Fruit fly (Drosophila melanogaster) whole organism, wandering third instar larva: ENCODE results near the gene Arp1.
A peak's percentile ranks its signal among the peaks of the same experiment; 100 is the strongest.

Source experiments
- Abd-B ChIP-seq: fragments of >200 bp; optimal IDR thresholded peaks from 2 replicates; lab custom pipeline; 2017; ENCODE audit warnings: missing biosample characterization, missing genetic modification characterization
- CG32264 ChIP-seq: fragments of 200-800 bp; sonication (Bioruptor generic); optimal IDR thresholded peaks from 2 replicates; lab custom pipeline; 2016; ENCODE audit warnings: missing biosample characterization, missing genetic modification characterization
- CrebA ChIP-seq: fragments of 200-800 bp; sonication (Bioruptor generic); optimal IDR thresholded peaks from 2 replicates; lab custom pipeline; 2016; ENCODE audit warnings: missing biosample characterization, mild to moderate bottlenecking, missing genetic modification characterization, borderline replicate concordance
- Dif ChIP-seq: fragments of 200-275, 200-300 bp; sonication (Bioruptor generic); optimal IDR thresholded peaks from 2 replicates; lab custom pipeline; 2018; ENCODE audit warnings: missing biosample characterization, missing genetic modification characterization; ENCODE audit not compliant: partially characterized antibody
- GATAd ChIP-seq: sonication (Bioruptor generic); optimal IDR thresholded peaks from 2 replicates; lab custom pipeline; 2016; ENCODE audit warnings: missing biosample characterization, missing genetic modification characterization
- HLH106 ChIP-seq: fragments of 200-800 bp; optimal IDR thresholded peaks from 3 replicates; lab custom pipeline; 2019; ENCODE audit warnings: missing biosample characterization, mild to moderate bottlenecking, missing genetic modification characterization, moderate library complexity
- Mio ChIP-seq: sonication (Bioruptor generic); optimal IDR thresholded peaks from 2 replicates; lab custom pipeline; 2016; ENCODE audit warnings: missing biosample characterization, missing genetic modification characterization
- Myc ChIP-seq: fragments of >200 bp; optimal IDR thresholded peaks from 2 replicates; lab custom pipeline; 2017
- N ChIP-seq: fragments of >200 bp; optimal IDR thresholded peaks from 2 replicates; lab custom pipeline; 2018; ENCODE audit warnings: missing biosample characterization, missing external identifiers, missing genetic modification characterization
- Rel ChIP-seq, 2 experiments: fragments of 200-800 bp; sonication (Bioruptor generic) in 1 of 2; optimal IDR thresholded peaks; 2 replicates in 1 of 2; 3 replicates in 1 of 2; lab custom pipeline; 2016 to 2019; ENCODE audit warnings: mild to moderate bottlenecking in 2 of 2, missing biosample characterization in 2 of 2, missing genetic modification characterization in 2 of 2, moderate library complexity in 1 of 2
- Sp1 ChIP-seq: fragments of 200-800 bp; sonication (Bioruptor generic); optimal IDR thresholded peaks from 3 replicates; lab custom pipeline; 2019; ENCODE audit warnings: missing biosample characterization, mild to moderate bottlenecking, missing genetic modification characterization, moderate library complexity
- brk ChIP-seq: fragments of 200-800 bp; sonication (Bioruptor generic); optimal IDR thresholded peaks from 2 replicates; lab custom pipeline; 2016; ENCODE audit warnings: missing biosample characterization, mild to moderate bottlenecking, missing genetic modification characterization
- dmrt93B ChIP-seq: fragments of 200-800 bp; sonication (Bioruptor generic); optimal IDR thresholded peaks from 2 replicates; lab custom pipeline; 2018; ENCODE audit warnings: missing biosample characterization, mild to moderate bottlenecking, missing genetic modification characterization
- dsf ChIP-seq: sonication (Bioruptor generic); optimal IDR thresholded peaks from 2 replicates; lab custom pipeline; 2016; ENCODE audit warnings: missing biosample characterization, missing genetic modification characterization, borderline replicate concordance
- foxo ChIP-seq, 2 experiments: fragments of 200-800 bp; sonication (Bioruptor generic); optimal IDR thresholded peaks; 2 replicates in 1 of 2; 3 replicates in 1 of 2; lab custom pipeline; 2016 to 2017; ENCODE audit warnings: missing biosample characterization in 2 of 2, missing genetic modification characterization in 2 of 2
- fru ChIP-seq: fragments of 200-800 bp; sonication (Bioruptor generic); optimal IDR thresholded peaks from 3 replicates; lab custom pipeline; 2016; ENCODE audit warnings: missing biosample characterization, mild to moderate bottlenecking, missing genetic modification characterization
- h ChIP-seq: fragments of 200-800 bp; sonication (Bioruptor generic); optimal IDR thresholded peaks from 3 replicates; lab custom pipeline; 2016; ENCODE audit warnings: missing biosample characterization, mild to moderate bottlenecking, missing genetic modification characterization
- lola ChIP-seq: fragments of >200 bp; optimal IDR thresholded peaks from 2 replicates; lab custom pipeline; 2017; ENCODE audit warnings: missing biosample characterization, missing genetic modification characterization
- psq ChIP-seq: fragments of 200-800 bp; sonication (Bioruptor generic); optimal IDR thresholded peaks from 3 replicates; lab custom pipeline; 2017; ENCODE audit warnings: missing biosample characterization, mild to moderate bottlenecking, missing genetic modification characterization, moderate library complexity
- sage ChIP-seq: fragments of 200-800 bp; sonication (Bioruptor generic); optimal IDR thresholded peaks from 2 replicates; lab custom pipeline; 2016; ENCODE audit warnings: missing biosample characterization, mild to moderate bottlenecking, missing genetic modification characterization
- sv ChIP-seq: fragments of 200-800 bp; sonication (Bioruptor generic); optimal IDR thresholded peaks from 3 replicates; lab custom pipeline; 2016; ENCODE audit warnings: missing biosample characterization, missing genetic modification characterization
- woc ChIP-seq: sonication (Bioruptor generic); optimal IDR thresholded peaks from 2 replicates; lab custom pipeline; 2016; ENCODE audit warnings: missing biosample characterization, mild to moderate bottlenecking, missing genetic modification characterization

Gene Arp1

dm6 chr3R:12727944-12728649 lies 36.6 kb downstream of the Arp1 start:
- TF ChIP-seq sv (GFP tag; lab: Kevin White, UChicago) (peak; percentile 3), foxo (GFP tag; optimal IDR thresholded peaks at IDR 0.05; lab: Kevin White, UChicago) (peak in 1 of 2 experiments; percentile 36), fru (GFP tag; lab: Kevin White, UChicago) (peak; percentile 3), h (GFP tag; lab: Kevin White, UChicago) (peak; percentile 17), dmrt93B (GFP tag; lab: Kevin White, UChicago) (no peak), N (GFP tag; lab: Kevin White, UChicago) (no peak)

dm6 chr3R:12739247-12739646 lies 47.7 kb downstream of the Arp1 start, which contains the start of gene Ugt37A2:
TSS of gene Ugt37A2 (plus strand) at chr3R:12739642.
- TF ChIP-seq GATAd (GFP tag; lab: Kevin White, UChicago) (no peak), Mio (GFP tag; lab: Kevin White, UChicago) (no peak), fru (GFP tag; lab: Kevin White, UChicago) (no peak), CrebA (GFP tag; lab: Kevin White, UChicago) (no peak), CG32264 (GFP tag; lab: Kevin White, UChicago) (no peak), Sp1 (GFP tag; lab: Kevin White, UChicago) (no peak), dsf (GFP tag; lab: Kevin White, UChicago) (no peak), h (GFP tag; lab: Kevin White, UChicago) (no peak), HLH106 (tag; lab: Kevin White, UChicago) (no peak), foxo (GFP tag; optimal IDR thresholded peaks at IDR 0.05; lab: Kevin White, UChicago) (no peak), Abd-B (GFP tag; lab: Kevin White, UChicago) (no peak), Myc (no peak), Rel (GFP tag; optimal IDR thresholded peaks at IDR 0.05; lab: Kevin White, UChicago) (no peak), Rel (tag; optimal IDR thresholded peaks at IDR 0.05; lab: Kevin White, UChicago) (no peak), psq (GFP tag; lab: Kevin White, UChicago) (no peak), woc (GFP tag; lab: Kevin White, UChicago) (no peak)

dm6 chr3R:12743580-12743979 lies 52.0 kb downstream of the Arp1 start, which contains the start of gene Ugt37A3:
TSS of gene Ugt37A3 (minus strand) at chr3R:12743680.
- no peak for TF ChIP-seq sage (GFP tag; lab: Kevin White, UChicago)
- TF ChIP-seq fru (GFP tag; lab: Kevin White, UChicago) = peak; percentile 37
- TF ChIP-seq lola (GFP tag; lab: Kevin White, UChicago) = no peak
- TF ChIP-seq CrebA (GFP tag; lab: Kevin White, UChicago) = peak; percentile 8
- no peak for TF ChIP-seq brk (GFP tag; lab: Kevin White, UChicago)
- no peak for TF ChIP-seq Dif (GFP tag; lab: Kevin White, UChicago)
- no peak for TF ChIP-seq Rel (GFP tag; optimal IDR thresholded peaks at IDR 0.05; lab: Kevin White, UChicago)
- TF ChIP-seq Rel (tag; optimal IDR thresholded peaks at IDR 0.05; lab: Kevin White, UChicago) = no peak
